Fruit fly (Drosophila melanogaster) whole organism, embryonic: ENCODE data around the gene nerfin-2.

Experiments
- Atf3 ChIP-seq: fragments of 200-800 bp; sonication (Bioruptor generic); optimal IDR thresholded peaks from 3 replicates; lab custom pipeline; 2016; ENCODE audit warnings: missing biosample characterization, missing genetic modification characterization
- Blimp-1 ChIP-seq: fragments of 200-800 bp; sonication (Bioruptor generic); optimal IDR thresholded peaks from 3 replicates; lab custom pipeline; 2018; ENCODE audit warnings: missing biosample characterization, missing genetic modification characterization, mild to moderate bottlenecking, moderate library complexity, missing genetic modification reagents
- CG10147 ChIP-seq: fragments of 200-800 bp; sonication (Bioruptor generic); optimal IDR thresholded peaks from 2 replicates; lab custom pipeline; 2019; ENCODE audit warnings: missing biosample characterization, mild to moderate bottlenecking, missing genetic modification characterization, moderate library complexity
- CG10366 ChIP-seq: fragments of 200-800 bp; sonication (Bioruptor generic); IDR thresholded peaks from 2 replicates; pipeline ENCODE4 v1.3.6; 2022; ENCODE audit warnings: missing biosample characterization, missing genetic modification characterization
- CG11560 ChIP-seq: fragments of 200-800 bp; sonication (Bioruptor generic); IDR thresholded peaks from 3 replicates; pipeline ENCODE4 v1.3.6; 2022; ENCODE audit warnings: missing biosample characterization, missing genetic modification characterization
- CG12299 ChIP-seq: fragments of 200-800 bp; sonication (Bioruptor generic); optimal IDR thresholded peaks from 2 replicates; lab custom pipeline; 2018; ENCODE audit warnings: missing biosample characterization, mild to moderate bottlenecking, missing genetic modification characterization
- CG14050 ChIP-seq: fragments of 200-800 bp; sonication (Bioruptor generic); IDR thresholded peaks from 3 replicates; pipeline ENCODE4 v1.3.6; 2022; ENCODE audit warnings: missing biosample characterization, missing genetic modification characterization
- CG2129 ChIP-seq: fragments of 200-800 bp; sonication (Bioruptor generic); IDR thresholded peaks from 2 replicates; pipeline ENCODE4 v1.3.6; 2022; ENCODE audit warnings: missing biosample characterization, missing genetic modification characterization; ENCODE audit not compliant: partially characterized antibody
- CG2678 ChIP-seq: fragments of 200-800 bp; sonication (Bioruptor generic); optimal IDR thresholded peaks from 3 replicates; lab custom pipeline; 2019; ENCODE audit warnings: missing biosample characterization, mild to moderate bottlenecking, missing genetic modification characterization, moderate library complexity
- CG30020 ChIP-seq: fragments of 200-800 bp; optimal IDR thresholded peaks from 2 replicates; lab custom pipeline; 2019; ENCODE audit warnings: missing biosample characterization, mild to moderate bottlenecking, missing genetic modification characterization, moderate library complexity
- CG3281 ChIP-seq: fragments of 200-800 bp; sonication (Bioruptor generic); optimal IDR thresholded peaks from 3 replicates; lab custom pipeline; 2017; ENCODE audit warnings: missing biosample characterization, mild to moderate bottlenecking, missing genetic modification characterization
- CG33557 ChIP-seq: fragments of 200-800 bp; sonication (Bioruptor generic); optimal IDR thresholded peaks from 2 replicates; lab custom pipeline; 2019; ENCODE audit warnings: missing biosample characterization, mild to moderate bottlenecking, missing genetic modification characterization, moderate library complexity
- CG3995 ChIP-seq: fragments of 200-800 bp; sonication (Bioruptor generic); optimal IDR thresholded peaks from 3 replicates; lab custom pipeline; 2016; ENCODE audit warnings: missing biosample characterization, missing genetic modification characterization
- CG4328 ChIP-seq: fragments of 200-800 bp; sonication (Bioruptor generic); optimal IDR thresholded peaks from 3 replicates; lab custom pipeline; 2017; ENCODE audit warnings: missing biosample characterization, missing genetic modification reagents, missing genetic modification characterization
- CG6689 ChIP-seq: fragments of 200-800 bp; sonication (Bioruptor generic); IDR thresholded peaks from 2 replicates; pipeline ENCODE4 v1.3.6; 2022; ENCODE audit warnings: missing biosample characterization, missing genetic modification characterization
- CG7839 ChIP-seq: fragments of 200-800 bp; sonication (Bioruptor generic); optimal IDR thresholded peaks from 3 replicates; lab custom pipeline; 2018; ENCODE audit warnings: missing biosample characterization, mild to moderate bottlenecking, missing genetic modification characterization, moderate library complexity
- CG8359 ChIP-seq: fragments of 200-800 bp; sonication (Bioruptor generic); optimal IDR thresholded peaks from 2 replicates; lab custom pipeline; 2017; ENCODE audit warnings: missing biosample characterization, mild to moderate bottlenecking, missing genetic modification characterization, borderline replicate concordance
- CG8944 ChIP-seq: fragments of 200-800 bp; sonication (Bioruptor generic); optimal IDR thresholded peaks from 3 replicates; lab custom pipeline; 2016; ENCODE audit warnings: missing biosample characterization, missing genetic modification characterization
- CkIIα-i1 ChIP-seq: fragments of 200-800 bp; sonication (Bioruptor generic); IDR thresholded peaks from 2 replicates; pipeline ENCODE4 v1.3.6; 2022; ENCODE audit warnings: missing biosample characterization, missing genetic modification characterization
- CoRest ChIP-seq: fragments of 200-800 bp; sonication (Bioruptor generic); optimal IDR thresholded peaks from 3 replicates; lab custom pipeline; 2018; ENCODE audit warnings: missing biosample characterization, mild to moderate bottlenecking, missing genetic modification characterization, moderate library complexity
- Dad ChIP-seq: fragments of 200-800 bp; sonication (Bioruptor generic); optimal IDR thresholded peaks from 3 replicates; lab custom pipeline; 2016; ENCODE audit warnings: missing biosample characterization, missing genetic modification characterization
- Dek ChIP-seq: fragments of 200-800 bp; sonication (Bioruptor generic); optimal IDR thresholded peaks from 3 replicates; lab custom pipeline; 2019; ENCODE audit warnings: missing biosample characterization, mild to moderate bottlenecking, missing genetic modification characterization, moderate library complexity
- Gsc ChIP-seq: fragments of 200-800 bp; sonication (Bioruptor generic); IDR thresholded peaks from 2 replicates; pipeline ENCODE4 v1.3.6; 2022; ENCODE audit warnings: missing biosample characterization, missing genetic modification characterization
- Gug ChIP-seq: fragments of 200-800 bp; sonication (Bioruptor generic); IDR thresholded peaks from 4 replicates; pipeline ENCODE4 v1.3.6; 2022; ENCODE audit warnings: missing biosample characterization, missing genetic modification characterization
- H15 ChIP-seq: fragments of 200-800 bp; sonication (Bioruptor generic); IDR thresholded peaks from 3 replicates; pipeline ENCODE4 v1.3.6; 2022; ENCODE audit warnings: missing biosample characterization, missing genetic modification characterization
- Hr3 ChIP-seq: fragments of 200-800 bp; sonication (Bioruptor generic); optimal IDR thresholded peaks from 3 replicates; lab custom pipeline; 2016; ENCODE audit warnings: missing biosample characterization, missing genetic modification characterization
- NK7.1 ChIP-seq: fragments of 200-800 bp; sonication (Bioruptor generic); optimal IDR thresholded peaks from 3 replicates; lab custom pipeline; 2016; ENCODE audit warnings: missing biosample characterization, missing genetic modification characterization
- Neu2 ChIP-seq: fragments of 200-800 bp; sonication (Bioruptor generic); optimal IDR thresholded peaks from 3 replicates; lab custom pipeline; 2016; ENCODE audit warnings: missing biosample characterization, missing genetic modification characterization, borderline replicate concordance
- Optix ChIP-seq: fragments of 200-800 bp; sonication (Bioruptor generic); IDR thresholded peaks from 3 replicates; pipeline ENCODE4 v1.3.6; 2022; ENCODE audit warnings: missing biosample characterization, missing genetic modification characterization
- Rx ChIP-seq: fragments of 200-800 bp; sonication (Bioruptor generic); IDR thresholded peaks from 2 replicates; pipeline ENCODE4 v1.3.6; 2022; ENCODE audit warnings: missing biosample characterization, missing genetic modification characterization
- Scr ChIP-seq: fragments of 200-800 bp; sonication (Bioruptor generic); IDR thresholded peaks from 2 replicates; pipeline ENCODE4 v1.3.6; 2022; ENCODE audit warnings: missing biosample characterization, missing genetic modification characterization; ENCODE audit not compliant: partially characterized antibody
- Sox100B ChIP-seq: fragments of 200-800 bp; sonication (Bioruptor generic); optimal IDR thresholded peaks from 3 replicates; lab custom pipeline; 2018; ENCODE audit warnings: missing biosample characterization, mild to moderate bottlenecking, missing genetic modification characterization
- Sry-β ChIP-seq: fragments of 200-800 bp; sonication (Bioruptor generic); optimal IDR thresholded peaks from 2 replicates; lab custom pipeline; 2018; ENCODE audit warnings: missing biosample characterization, mild to moderate bottlenecking, missing genetic modification characterization, moderate library complexity
- Stat92E ChIP-seq, 3 experiments: fragments of >200 bp in 2 of 3; fragments of 200-800 bp in 1 of 3; sonication (Bioruptor generic) in 1 of 3; optimal IDR thresholded peaks; 2 replicates each; lab custom pipeline; 2017 to 2019; ENCODE audit warnings: missing biosample characterization in 3 of 3, missing genetic modification characterization in 3 of 3, mild to moderate bottlenecking in 1 of 3, moderate library complexity in 1 of 3
- YL-1 ChIP-seq: fragments of 200-800 bp; sonication (Bioruptor generic); optimal IDR thresholded peaks from 3 replicates; lab custom pipeline; 2017; ENCODE audit warnings: missing biosample characterization, mild to moderate bottlenecking, missing genetic modification characterization
- ase ChIP-seq: fragments of 200-800 bp; sonication (Bioruptor generic); IDR thresholded peaks from 3 replicates; pipeline ENCODE4 v1.3.6; 2022; ENCODE audit warnings: missing biosample characterization, missing genetic modification characterization
- bowl ChIP-seq: fragments of 200-800 bp; sonication (Bioruptor generic); IDR thresholded peaks from 2 replicates; pipeline ENCODE4 v1.3.6; 2022; ENCODE audit warnings: missing biosample characterization, missing genetic modification characterization
- crc ChIP-seq: fragments of 200-800 bp; sonication (Bioruptor generic); optimal IDR thresholded peaks from 2 replicates; lab custom pipeline; 2016; ENCODE audit warnings: missing biosample characterization, missing genetic modification characterization
- danr ChIP-seq: fragments of 200-800 bp; sonication (Bioruptor generic); IDR thresholded peaks from 2 replicates; pipeline ENCODE4 v1.3.6; 2022; ENCODE audit warnings: missing biosample characterization, missing genetic modification characterization
- dati ChIP-seq: fragments of 200-800 bp; sonication (Bioruptor generic); IDR thresholded peaks from 2 replicates; pipeline ENCODE4 v1.3.6; 2022; ENCODE audit warnings: missing biosample characterization, missing genetic modification characterization
- fd102C ChIP-seq: fragments of 200-800 bp; sonication (Bioruptor generic); optimal IDR thresholded peaks from 2 replicates; lab custom pipeline; 2018; ENCODE audit warnings: missing biosample characterization, mild to moderate bottlenecking, missing genetic modification characterization, moderate library complexity
- fru ChIP-seq: fragments of >200 bp; optimal IDR thresholded peaks from 2 replicates; lab custom pipeline; 2017
- grau ChIP-seq: fragments of 200-800 bp; optimal IDR thresholded peaks from 3 replicates; lab custom pipeline; 2019; ENCODE audit warnings: missing biosample characterization, mild to moderate bottlenecking, missing genetic modification characterization, moderate library complexity
- hb ChIP-seq: fragments of 200-800 bp; sonication (Bioruptor generic); IDR thresholded peaks from 3 replicates; pipeline ENCODE4 v1.3.6; 2022; ENCODE audit warnings: missing biosample characterization, missing genetic modification characterization; ENCODE audit not compliant: partially characterized antibody
- lov ChIP-seq, 2 experiments: fragments of 200-800 bp in 1 of 2; fragments of >200 bp in 1 of 2; sonication (Bioruptor generic) in 1 of 2; IDR thresholded peaks in 1 of 2; optimal IDR thresholded peaks in 1 of 2; 2 replicates in 1 of 2; 3 replicates in 1 of 2; pipeline versions ENCODE4 v1.3.6 to Lab custom; 2017 to 2022; ENCODE audit warnings: missing biosample characterization in 1 of 2, missing genetic modification characterization in 1 of 2
- pnt ChIP-seq: fragments of 200-800 bp; sonication (Bioruptor generic); optimal IDR thresholded peaks from 3 replicates; lab custom pipeline; 2016; ENCODE audit warnings: missing biosample characterization, missing genetic modification characterization
- pros ChIP-seq: fragments of 200-800 bp; sonication (Bioruptor generic); optimal IDR thresholded peaks from 3 replicates; lab custom pipeline; 2019; ENCODE audit warnings: missing biosample characterization, mild to moderate bottlenecking, missing genetic modification characterization, moderate library complexity
- shn ChIP-seq: fragments of 200-800 bp; sonication (Bioruptor generic); optimal IDR thresholded peaks from 3 replicates; lab custom pipeline; 2016; ENCODE audit warnings: missing biosample characterization, missing genetic modification characterization
- tgo ChIP-seq: fragments of 200-800 bp; sonication (Bioruptor generic); IDR thresholded peaks from 3 replicates; pipeline ENCODE4 v1.3.6; 2022; ENCODE audit warnings: missing biosample characterization, missing genetic modification characterization
- unc-4 ChIP-seq: fragments of 200-800 bp; sonication (Bioruptor generic); IDR thresholded peaks from 2 replicates; pipeline ENCODE4 v1.3.6; 2022; ENCODE audit warnings: missing biosample characterization, missing genetic modification characterization; ENCODE audit not compliant: partially characterized antibody

The nerfin-2 gene

DNA sequence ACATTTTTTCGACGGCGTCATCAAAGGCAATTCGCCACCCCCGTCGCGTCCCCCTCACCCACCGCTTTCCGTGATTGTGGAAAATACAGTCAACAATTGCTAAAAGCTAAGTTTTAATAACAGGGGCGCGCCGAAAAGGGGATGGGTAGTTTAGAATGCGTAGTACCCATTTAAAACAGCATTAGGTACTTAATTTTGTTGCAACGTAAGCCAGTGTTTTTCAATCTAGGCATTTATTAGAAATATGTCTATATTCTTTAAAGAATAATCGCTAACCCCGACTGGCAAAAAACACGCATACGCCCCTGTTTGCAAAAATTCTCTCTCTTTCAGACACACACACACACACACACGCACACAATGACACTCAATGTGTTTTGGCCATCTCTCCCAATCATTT, 14.0 kb downstream of the nerfin-2 start (continued):
- TF ChIP-seq Sry-β (GFP tag; lab: Kevin White, UChicago) (no peak), CG3995 (peak; percentile 16), hb (GFP tag; lab: Robert Waterston, UW) (no peak), Optix (GFP tag; lab: Robert Waterston, UW) (no peak), Gsc (no peak), tgo (GFP tag; lab: Robert Waterston, UW) (peak; percentile 41; the same call in 1 of the 3 replicates), Dek (tag; lab: Kevin White, UChicago) (peak; percentile 34), crc (GFP tag; lab: Kevin White, UChicago) (no peak), Scr (GFP tag; lab: Robert Waterston, UW) (no peak), danr (GFP tag; lab: Robert Waterston, UW) (peak; percentile 33; the same call in 1 of the 2 replicates), CG4328 (GFP tag; lab: Kevin White, UChicago) (no peak), pnt (GFP tag; lab: Kevin White, UChicago) (no peak), pros (no peak), Sox100B (GFP tag; lab: Kevin White, UChicago) (no peak), CG2129 (GFP tag; lab: Robert Waterston, UW) (no peak), unc-4 (GFP tag; lab: Robert Waterston, UW) (no peak), CG12299 (tag; lab: Kevin White, UChicago) (no peak), Hr3 (no peak), dati (GFP tag; lab: Robert Waterston, UW) (no peak), Dad (GFP tag; lab: Kevin White, UChicago) (no peak), NK7.1 (GFP tag; lab: Kevin White, UChicago) (no peak), CG8944 (GFP tag; lab: Kevin White, UChicago) (no peak), shn (GFP tag; lab: Kevin White, UChicago) (no peak), CoRest (tag; lab: Kevin White, UChicago) (peak; percentile 47), fru (lab: Kevin White, UChicago) (no peak), H15 (GFP tag; lab: Robert Waterston, UW) (0 out of 3 replicates have a peak, but pooled peaks have one; percentile 45), bowl (GFP tag; lab: Robert Waterston, UW) (no peak), Stat92E (GFP tag; optimal IDR thresholded peaks at IDR 0.05; lab: Kevin White, UChicago) (no peak), ase (GFP tag; lab: Robert Waterston, UW) (no peak), Gug (GFP tag; lab: Robert Waterston, UW) (peak; percentile 46; the same call in 2 of the 4 replicates), Rx (no peak), Blimp-1 (GFP tag; lab: Kevin White, UChicago) (no peak), CG6689 (GFP tag; lab: Robert Waterston, UW) (no peak), Atf3 (GFP tag; lab: Kevin White, UChicago) (no peak), CG11560 (no peak; the same call in 2 of the 3 replicates), CG30020 (tag; lab: Kevin White, UChicago) (no peak), YL-1 (no peak), CG14050 (GFP tag; lab: Robert Waterston, UW) (no peak), lov (optimal IDR thresholded peaks at IDR 0.05; lab: Kevin White, UChicago) (no peak), lov (GFP tag; IDR thresholded peaks at IDR 0.05; lab: Robert Waterston, UW) (no peak), fd102C (GFP tag; lab: Kevin White, UChicago) (no peak), CkIIα-i1 (GFP tag; lab: Robert Waterston, UW) (no peak), CG3281 (GFP tag; lab: Kevin White, UChicago) (peak; percentile 79), CG33557 (GFP tag; lab: Kevin White, UChicago) (no peak), CG10147 (GFP tag; lab: Kevin White, UChicago) (peak; percentile 66), grau (tag; lab: Kevin White, UChicago) (peak; percentile 66), CG2678 (tag; lab: Kevin White, UChicago) (peak; percentile 70), CG8359 (GFP tag; lab: Kevin White, UChicago) (no peak), Neu2 (GFP tag; lab: Kevin White, UChicago) (no peak), CG7839 (tag; lab: Kevin White, UChicago) (peak; percentile 61), CG10366 (peak; percentile 39; the same call in 1 of the 2 replicates)
